Fruit fly (Drosophila melanogaster): ENCODE measurements around the gene eIF2beta.

eIF2beta gene

dm6 chr3L:12526433-12527113 is at the start of gene eIF2beta (continued):
- TF ChIP-seq CG2120 (GFP tag; optimal IDR thresholded peaks at IDR 0.05): peak; percentile 3
- 0 out of 3 replicates have a peak, but pooled peaks have one; percentile 41 for TF ChIP-seq CG11456 (GFP tag; IDR thresholded peaks at IDR 0.05)
- no peak for TF ChIP-seq CG6689 (GFP tag; IDR thresholded peaks at IDR 0.05)
- TF ChIP-seq CG6683 (GFP tag; optimal IDR thresholded peaks at IDR 0.05): no peak
- TF ChIP-seq sens (GFP tag): peak; percentile 92
- no peak for TF ChIP-seq repo (GFP tag; optimal IDR thresholded peaks at IDR 0.05)
- TF ChIP-seq CG15696 (tag; optimal IDR thresholded peaks at IDR 0.05): peak; percentile 18
- peak; percentile 23 for TF ChIP-seq CG17829 (tag; optimal IDR thresholded peaks at IDR 0.05)
- TF ChIP-seq CG17385 (GFP tag; optimal IDR thresholded peaks at IDR 0.05): peak; percentile 52
- peak in 1 of 2 experiments; percentile 1 for TF ChIP-seq crp (GFP tag; optimal IDR thresholded peaks at IDR 0.05)
- TF ChIP-seq CG10979 (tag; optimal IDR thresholded peaks at IDR 0.05): peak; percentile 47
- TF ChIP-seq CG7372 (GFP tag; IDR thresholded peaks at IDR 0.05): no peak
- no peak for TF ChIP-seq CG4282 (GFP tag; optimal IDR thresholded peaks at IDR 0.05)
- TF ChIP-seq Lpt (GFP tag; optimal IDR thresholded peaks at IDR 0.05): no peak
- no peak for TF ChIP-seq pho (GFP tag; optimal IDR thresholded peaks at IDR 0.05)
- TF ChIP-seq slbo (GFP tag; IDR thresholded peaks at IDR 0.05): no peak
- TF ChIP-seq hth (optimal IDR thresholded peaks at IDR 0.05): no peak
- peak; percentile 51 for TF ChIP-seq BtbVII (GFP tag; optimal IDR thresholded peaks at IDR 0.05)
- peak; percentile 55 for TF ChIP-seq Sin3A (optimal IDR thresholded peaks at IDR 0.05)
- TF ChIP-seq Ravus (GFP tag; IDR thresholded peaks at IDR 0.05): no peak
- no peak for TF ChIP-seq Sry-δ (GFP tag; optimal IDR thresholded peaks at IDR 0.05)
- peak; percentile 31 for TF ChIP-seq Dp (GFP tag; optimal IDR thresholded peaks at IDR 0.05)
- no peak for TF ChIP-seq Mad (GFP tag; optimal IDR thresholded peaks at IDR 0.05)
- TF ChIP-seq az2 (GFP tag; optimal IDR thresholded peaks at IDR 0.05): peak; percentile 49
- no peak for TF ChIP-seq Taf1 (GFP tag; IDR thresholded peaks at IDR 0.05)
- no peak for TF ChIP-seq peb (GFP tag; IDR thresholded peaks at IDR 0.05)
- peak; percentile 37; the same call in 1 of the 2 replicates for TF ChIP-seq Bgb (GFP tag; IDR thresholded peaks at IDR 0.05; ENCODE audit: partially characterized antibody)
- TF ChIP-seq Dip2 (GFP tag; IDR thresholded peaks at IDR 0.05): no peak
- no peak for TF ChIP-seq Hand (GFP tag; optimal IDR thresholded peaks at IDR 0.05)
- TF ChIP-seq sc (optimal IDR thresholded peaks at IDR 0.05): no peak
- no peak for TF ChIP-seq sc (GFP tag; optimal IDR thresholded peaks at IDR 0.05)
- no peak for TF ChIP-seq Neu2 (GFP tag; optimal IDR thresholded peaks at IDR 0.05; ENCODE audit: borderline replicate concordance)
- TF ChIP-seq phol (tag; optimal IDR thresholded peaks at IDR 0.05): peak; percentile 5
- no peak for TF ChIP-seq en (GFP tag; optimal IDR thresholded peaks at IDR 0.05)
- peak; percentile 46 for TF ChIP-seq stwl (tag; optimal IDR thresholded peaks at IDR 0.05)

DNA sequence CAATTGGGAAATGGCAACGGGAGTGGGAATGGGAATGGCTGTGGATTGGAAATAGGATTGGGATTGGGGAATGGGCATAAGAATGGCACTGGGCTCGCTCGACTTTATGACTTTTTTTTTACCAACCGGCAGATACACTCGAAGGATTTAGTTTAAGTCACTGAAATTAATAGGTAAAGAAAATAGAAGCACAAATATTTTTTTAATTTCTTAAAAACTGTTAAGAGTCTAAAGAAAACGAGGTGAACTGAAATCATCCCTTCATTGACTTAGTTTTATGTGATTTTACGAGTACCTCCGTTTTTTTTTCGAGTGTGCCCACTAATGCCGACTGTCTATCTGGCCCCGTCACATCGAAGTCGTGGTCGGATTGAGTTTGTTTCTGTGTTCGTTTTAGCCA is 48.3 kb upstream of the eIF2beta start:
- TF ChIP-seq CG7357 (GFP tag; IDR thresholded peaks at IDR 0.05) (no peak), CG11093 (GFP tag; IDR thresholded peaks at IDR 0.05) (no peak), Oaz (GFP tag; IDR thresholded peaks at IDR 0.05) (no peak), CG6765 (GFP tag; optimal IDR thresholded peaks at IDR 0.05) (no peak), unc-4 (GFP tag; IDR thresholded peaks at IDR 0.05; ENCODE audit: partially characterized antibody) (no peak), crp (GFP tag; optimal IDR thresholded peaks at IDR 0.05) (no peak), CG31365 (tag; optimal IDR thresholded peaks at IDR 0.05) (no peak), CG4730 (GFP tag; IDR thresholded peaks at IDR 0.05) (no peak), TFAM (GFP tag; optimal IDR thresholded peaks at IDR 0.05) (no peak), CG9727 (GFP tag; optimal IDR thresholded peaks at IDR 0.05) (peak; percentile 24), tna (GFP tag; IDR thresholded peaks at IDR 0.05; ENCODE audit: partially characterized antibody) (no peak), CG10654 (GFP tag; optimal IDR thresholded peaks at IDR 0.05) (no peak), Vsx1 (GFP tag; optimal IDR thresholded peaks at IDR 0.05) (no peak), CG10274 (GFP tag; optimal IDR thresholded peaks at IDR 0.05) (no peak), CG15696 (tag; optimal IDR thresholded peaks at IDR 0.05) (peak; percentile 16), mld (GFP tag; IDR thresholded peaks at IDR 0.05; ENCODE audit: partially characterized antibody) (no peak), sens (GFP tag) (peak; percentile 69), CG3838 (GFP tag; optimal IDR thresholded peaks at IDR 0.05) (no peak), CG10979 (tag; optimal IDR thresholded peaks at IDR 0.05) (peak; percentile 17)
